Worm (Caenorhabditis elegans) whole organism, L1 larva: ENCODE measurements around the gene srz-48.

ENCODE experiments used
- lin-35 ChIP-seq, 2 experiments: fragments of 150-350 bp; optimal IDR thresholded peaks; 2 replicates each; lab custom pipeline; 2014; ENCODE audit warnings: missing biosample characterization in 2 of 2, missing genetic modification characterization in 2 of 2, missing genetic modification reagents in 2 of 2
- lin-39 ChIP-seq: fragments of 150-350 bp; optimal IDR thresholded peaks from 2 replicates; lab custom pipeline; 2014; ENCODE audit warnings: missing biosample characterization, missing genetic modification reagents, missing genetic modification characterization
- nhr-11 ChIP-seq: fragments of 150-350 bp; optimal IDR thresholded peaks from 2 replicates; lab custom pipeline; 2014; ENCODE audit warnings: missing biosample characterization, missing genetic modification characterization
- nhr-77 ChIP-seq: fragments of 150-350 bp; optimal IDR thresholded peaks from 2 replicates; lab custom pipeline; 2014; ENCODE audit warnings: missing biosample characterization, missing genetic modification characterization

DNA sequence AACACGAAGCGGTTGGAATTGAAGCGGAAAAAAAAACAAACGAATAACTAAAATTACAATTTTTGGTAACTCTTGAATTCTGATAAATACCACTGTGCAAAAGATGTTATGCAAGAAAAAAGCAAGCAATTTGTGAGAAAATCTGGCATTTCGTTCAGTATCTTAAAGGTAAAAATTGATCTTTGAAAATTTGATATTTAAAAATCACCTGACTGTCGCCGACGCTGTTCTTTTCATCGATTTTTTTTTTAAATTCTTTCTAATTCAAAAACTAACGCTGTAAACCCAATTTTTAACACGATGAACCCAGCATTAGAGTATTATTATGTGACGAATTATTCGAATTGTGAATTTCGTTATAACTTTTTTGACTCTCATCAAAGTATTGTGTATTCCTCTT is 13.7 kb upstream of the srz-48 start, which contains the start of gene srh-123:
- TF ChIP-seq lin-35 (GFP tag; optimal IDR thresholded peaks at IDR 0.05; lab: Kevin White, UChicago) (no peak), lin-39 (tag; lab: Kevin White, UChicago) (no peak), nhr-11 (no peak), nhr-77 (tag; lab: Kevin White, UChicago) (no peak)
